Worm (Caenorhabditis elegans) whole organism, L3 larva: ENCODE results near the gene T16G12.8.

Experiments used
- ama-1 ChIP-seq: fragments of 150-350 bp; optimal IDR thresholded peaks from 2 replicates; lab custom pipeline; 2018
- elt-3 ChIP-seq, 3 experiments: fragments of 150-350 bp in 1 of 3; sonication (generic microtip) in 2 of 3; optimal IDR thresholded peaks; 2 replicates in 2 of 3; 4 replicates in 1 of 3; lab custom pipeline; 2014 to 2017; ENCODE audit warnings: missing biosample characterization in 3 of 3, missing genetic modification characterization in 3 of 3
- nfya-1 ChIP-seq: sonication (generic microtip); optimal IDR thresholded peaks from 2 replicates; lab custom pipeline; 2017; ENCODE audit warnings: missing genetic modification characterization, mild to moderate bottlenecking, missing compliant biosample characterization, antibody characterized with exemption, moderate library complexity; ENCODE audit not compliant: insufficient read depth
- nhr-237 ChIP-seq: fragments of 150-350 bp; optimal IDR thresholded peaks from 2 replicates; lab custom pipeline; 2014; ENCODE audit warnings: missing biosample characterization, missing genetic modification characterization
- nhr-43 ChIP-seq: sonication (generic microtip); optimal IDR thresholded peaks from 2 replicates; lab custom pipeline; 2016; ENCODE audit warnings: mild to moderate bottlenecking, missing genetic modification characterization, missing compliant biosample characterization; ENCODE audit not compliant: poor library complexity, severe bottlenecking
- nhr-67 ChIP-seq: fragments of 150-350 bp; optimal IDR thresholded peaks from 2 replicates; lab custom pipeline; 2014; ENCODE audit warnings: missing biosample characterization, missing genetic modification characterization
- skn-1 ChIP-seq: fragments of 150-350 bp; optimal IDR thresholded peaks from 2 replicates; lab custom pipeline; 2014; ENCODE audit warnings: missing biosample characterization, missing genetic modification characterization

- TF ChIP-seq elt-3 (tag; optimal IDR thresholded peaks at IDR 0.05; lab: Kevin White, UChicago) (no peak), nhr-67 (tag; lab: Kevin White, UChicago) (no peak), nfya-1 (tag; lab: Kevin White, UChicago) (no peak), nhr-43 (tag; lab: Kevin White, UChicago) (no peak), ama-1 (lab: Kevin White, UChicago) (no peak), nhr-237 (tag; lab: Kevin White, UChicago) (no peak), skn-1 (no peak)
These were observed 1.6 kb upstream of the T16G12.8 start, which contains the start of gene T16G12.4 for ce11 chrIII:10057518-10057917.
